Fruit fly (Drosophila melanogaster) whole organism, embryonic: Measurements from ENCODE around the gene Crz.

Experiments used
- CG11560 ChIP-seq: fragments of 200-800 bp; sonication (Bioruptor generic); IDR thresholded peaks from 3 replicates; pipeline ENCODE4 v1.3.6; 2022; ENCODE audit warnings: missing biosample characterization, missing genetic modification characterization
- CG13296 ChIP-seq: fragments of 200-800 bp; sonication (Bioruptor generic); optimal IDR thresholded peaks from 3 replicates; lab custom pipeline; 2018; ENCODE audit warnings: missing biosample characterization, mild to moderate bottlenecking, missing genetic modification characterization
- CG14050 ChIP-seq: fragments of 200-800 bp; sonication (Bioruptor generic); IDR thresholded peaks from 3 replicates; pipeline ENCODE4 v1.3.6; 2022; ENCODE audit warnings: missing biosample characterization, missing genetic modification characterization
- CG14441 ChIP-seq: fragments of 200-800 bp; sonication (Bioruptor generic); IDR thresholded peaks from 2 replicates; pipeline ENCODE4 v1.3.6; 2022; ENCODE audit warnings: missing biosample characterization, missing genetic modification characterization
- CG14710 ChIP-seq: fragments of 200-800 bp; sonication (Bioruptor generic); optimal IDR thresholded peaks from 3 replicates; lab custom pipeline; 2019; ENCODE audit warnings: missing biosample characterization, mild to moderate bottlenecking, missing genetic modification characterization, moderate library complexity
- CG15601 ChIP-seq: fragments of 200-800 bp; sonication (Bioruptor generic); optimal IDR thresholded peaks from 3 replicates; lab custom pipeline; 2019; ENCODE audit warnings: missing biosample characterization, mild to moderate bottlenecking, missing genetic modification characterization, moderate library complexity
- CG2712 ChIP-seq: fragments of 200-800 bp; optimal IDR thresholded peaks from 3 replicates; lab custom pipeline; 2019; ENCODE audit warnings: missing biosample characterization, mild to moderate bottlenecking, missing genetic modification characterization, moderate library complexity
- CG34376 ChIP-seq: fragments of 200-800 bp; sonication (Bioruptor generic); optimal IDR thresholded peaks from 2 replicates; lab custom pipeline; 2018; ENCODE audit warnings: missing biosample characterization, mild to moderate bottlenecking, missing genetic modification characterization
- CG34422 ChIP-seq: fragments of 200-800 bp; sonication (Bioruptor generic); IDR thresholded peaks from 3 replicates; pipeline ENCODE4 v1.3.6; 2022; ENCODE audit warnings: missing biosample characterization, missing genetic modification characterization
- CG6765 ChIP-seq: fragments of 200-800 bp; sonication (Bioruptor generic); optimal IDR thresholded peaks from 3 replicates; lab custom pipeline; 2017; ENCODE audit warnings: missing biosample characterization, mild to moderate bottlenecking, missing genetic modification characterization
- CG8924 ChIP-seq: fragments of 200-800 bp; optimal IDR thresholded peaks from 3 replicates; lab custom pipeline; 2019; ENCODE audit warnings: missing biosample characterization, mild to moderate bottlenecking, missing genetic modification characterization, moderate library complexity
- CG9437 ChIP-seq: fragments of 200-800 bp; sonication (Bioruptor generic); optimal IDR thresholded peaks from 2 replicates; lab custom pipeline; 2018; ENCODE audit warnings: missing biosample characterization, mild to moderate bottlenecking, missing genetic modification characterization
- Dll ChIP-seq: fragments of 200-800 bp; sonication (Bioruptor generic); IDR thresholded peaks from 4 replicates; pipeline ENCODE4 v1.3.6; 2022; ENCODE audit warnings: missing biosample characterization, missing genetic modification characterization; ENCODE audit not compliant: partially characterized antibody
- Drgx ChIP-seq: fragments of 200-800 bp; sonication (Bioruptor generic); IDR thresholded peaks from 2 replicates; pipeline ENCODE4 v1.3.6; 2022; ENCODE audit warnings: missing biosample characterization, missing genetic modification characterization
- Eip74EF ChIP-seq, 2 experiments: fragments of 200-800 bp in 1 of 2; fragments of >200 bp in 1 of 2; sonication (Bioruptor generic) in 1 of 2; optimal IDR thresholded peaks; 2 replicates each; lab custom pipeline; 2017 to 2019; ENCODE audit warnings: missing biosample characterization in 2 of 2, missing genetic modification characterization in 2 of 2, mild to moderate bottlenecking in 1 of 2, moderate library complexity in 1 of 2
- Ets97D ChIP-seq: fragments of 200-800 bp; sonication (Bioruptor generic); optimal IDR thresholded peaks from 3 replicates; lab custom pipeline; 2016; ENCODE audit warnings: missing biosample characterization, missing genetic modification characterization
- MTF-1 ChIP-seq: fragments of 200-800 bp; sonication (Bioruptor generic); optimal IDR thresholded peaks from 2 replicates; lab custom pipeline; 2018; ENCODE audit warnings: missing biosample characterization, mild to moderate bottlenecking, missing genetic modification characterization, borderline replicate concordance
- Med ChIP-seq: fragments of 200-800 bp; sonication (Bioruptor generic); peaks from one replicate; lab custom pipeline; 2016; ENCODE audit warnings: missing biosample characterization, missing genetic modification characterization, mild to moderate bottlenecking, inconsistent platforms, moderate library complexity
- Nf-YB ChIP-seq: fragments of 200-800 bp; sonication (Bioruptor generic); optimal IDR thresholded peaks from 3 replicates; lab custom pipeline; 2019; ENCODE audit warnings: missing biosample characterization, mild to moderate bottlenecking, missing genetic modification characterization, moderate library complexity
- Nf-YC ChIP-seq: fragments of 200-800 bp; optimal IDR thresholded peaks from 3 replicates; lab custom pipeline; 2019; ENCODE audit warnings: missing biosample characterization, mild to moderate bottlenecking, missing genetic modification characterization, moderate library complexity
- Pdp1 ChIP-seq, 2 experiments: fragments of 200-800 bp; sonication (Bioruptor generic); optimal IDR thresholded peaks; 3 replicates each; lab custom pipeline; 2016; ENCODE audit warnings: missing biosample characterization in 2 of 2, missing genetic modification characterization in 2 of 2, mild to moderate bottlenecking in 1 of 2, moderate library complexity in 1 of 2
- Ptx1 ChIP-seq: fragments of 200-800 bp; sonication (Bioruptor generic); IDR thresholded peaks from 2 replicates; pipeline ENCODE4 v1.3.6; 2022; ENCODE audit warnings: missing biosample characterization, missing genetic modification characterization
- bsh ChIP-seq, 2 experiments: fragments of 200-800 bp; sonication (Bioruptor generic); optimal IDR thresholded peaks; 2 replicates each; lab custom pipeline; 2017 to 2018; ENCODE audit warnings: mild to moderate bottlenecking in 2 of 2, missing biosample characterization in 2 of 2, missing genetic modification characterization in 2 of 2, moderate library complexity in 1 of 2
- chinmo ChIP-seq: fragments of 200-800 bp; sonication (Bioruptor generic); IDR thresholded peaks from 4 replicates; pipeline ENCODE4 v1.3.6; 2022; ENCODE audit warnings: missing biosample characterization, missing genetic modification characterization; ENCODE audit not compliant: partially characterized antibody
- cwo ChIP-seq: fragments of 200-800 bp; sonication (Bioruptor generic); optimal IDR thresholded peaks from 3 replicates; lab custom pipeline; 2017; ENCODE audit warnings: missing biosample characterization, missing genetic modification characterization, mild to moderate bottlenecking, moderate library complexity, missing genetic modification reagents
- dmrt11E ChIP-seq: fragments of 200-800 bp; sonication (Bioruptor generic); optimal IDR thresholded peaks from 3 replicates; lab custom pipeline; 2018; ENCODE audit warnings: missing biosample characterization, mild to moderate bottlenecking, missing genetic modification characterization, moderate library complexity
- exex ChIP-seq: fragments of 200-800 bp; sonication (Bioruptor generic); optimal IDR thresholded peaks from 4 replicates; lab custom pipeline; 2018; ENCODE audit warnings: missing biosample characterization, mild to moderate bottlenecking, missing genetic modification characterization, moderate library complexity
- fru ChIP-seq: fragments of >200 bp; optimal IDR thresholded peaks from 2 replicates; lab custom pipeline; 2017
- grau ChIP-seq: fragments of 200-800 bp; optimal IDR thresholded peaks from 3 replicates; lab custom pipeline; 2019; ENCODE audit warnings: missing biosample characterization, mild to moderate bottlenecking, missing genetic modification characterization, moderate library complexity
- grn ChIP-seq: fragments of 200-800 bp; sonication (Bioruptor generic); optimal IDR thresholded peaks from 3 replicates; lab custom pipeline; 2017; ENCODE audit warnings: missing biosample characterization, missing genetic modification characterization
- lab ChIP-seq: fragments of 200-800 bp; sonication (Bioruptor generic); optimal IDR thresholded peaks from 3 replicates; lab custom pipeline; 2017; ENCODE audit warnings: missing biosample characterization, missing genetic modification characterization, mild to moderate bottlenecking, moderate library complexity, missing genetic modification reagents
- lbe ChIP-seq: fragments of 200-800 bp; sonication (Bioruptor generic); optimal IDR thresholded peaks from 2 replicates; lab custom pipeline; 2016; ENCODE audit warnings: missing biosample characterization, mild to moderate bottlenecking, missing genetic modification characterization
- mam ChIP-seq: fragments of 200-800 bp; sonication (Bioruptor generic); optimal IDR thresholded peaks from 3 replicates; lab custom pipeline; 2016; ENCODE audit warnings: missing biosample characterization, missing genetic modification characterization
- mirr ChIP-seq: fragments of 200-800 bp; sonication (Bioruptor generic); optimal IDR thresholded peaks from 3 replicates; lab custom pipeline; 2018; ENCODE audit warnings: missing biosample characterization, mild to moderate bottlenecking, missing genetic modification characterization
- nau ChIP-seq: fragments of 200-800 bp; sonication (Bioruptor generic); optimal IDR thresholded peaks from 3 replicates; lab custom pipeline; 2017; ENCODE audit warnings: missing biosample characterization, mild to moderate bottlenecking, missing genetic modification characterization, missing genetic modification reagents
- odd ChIP-seq: fragments of 200-800 bp; sonication (Bioruptor generic); optimal IDR thresholded peaks from 2 replicates; lab custom pipeline; 2017; ENCODE audit warnings: missing biosample characterization, mild to moderate bottlenecking, missing genetic modification characterization
- pan ChIP-seq, 4 experiments: fragments of >200 bp in 3 of 4; fragments of 200-800 bp in 1 of 4; sonication (Bioruptor generic) in 1 of 4; optimal IDR thresholded peaks in 3 of 4; IDR thresholded peaks in 1 of 4; 2 replicates each; pipeline versions ENCODE4 v1.3.6 to Lab custom; 2017 to 2022; ENCODE audit warnings: missing biosample characterization in 2 of 4, missing genetic modification characterization in 2 of 4, mixed read lengths in 1 of 4
- pita ChIP-seq: fragments of 200-800 bp; sonication (Bioruptor generic); optimal IDR thresholded peaks from 2 replicates; lab custom pipeline; 2017; ENCODE audit warnings: missing biosample characterization, mild to moderate bottlenecking, missing genetic modification characterization
- repo ChIP-seq: fragments of 200-800 bp; sonication (Bioruptor generic); optimal IDR thresholded peaks from 2 replicates; lab custom pipeline; 2016; ENCODE audit warnings: missing biosample characterization, missing genetic modification characterization
- salm ChIP-seq: fragments of 200-800 bp; sonication (Bioruptor generic); optimal IDR thresholded peaks from 2 replicates; lab custom pipeline; 2018; ENCODE audit warnings: missing biosample characterization, mild to moderate bottlenecking, missing genetic modification characterization
- sd ChIP-seq: fragments of 200-800 bp; sonication (Bioruptor generic); optimal IDR thresholded peaks from 3 replicates; lab custom pipeline; 2018; ENCODE audit warnings: missing biosample characterization, mild to moderate bottlenecking, missing genetic modification characterization, moderate library complexity
- sens ChIP-seq: fragments of 200-800 bp; sonication (Bioruptor generic); peaks from one replicate; lab custom pipeline; 2016; ENCODE audit warnings: missing biosample characterization, missing genetic modification characterization
- sug ChIP-seq: fragments of 200-800 bp; optimal IDR thresholded peaks from 2 replicates; lab custom pipeline; 2019; ENCODE audit warnings: missing biosample characterization, mild to moderate bottlenecking, missing genetic modification characterization, moderate library complexity
- zfh1 ChIP-seq: fragments of 200-800 bp; sonication (Bioruptor generic); IDR thresholded peaks from 3 replicates; pipeline ENCODE4 v1.3.6; 2022; ENCODE audit warnings: missing biosample characterization, missing genetic modification characterization

Gene Crz

dm6 chr3R:14291431-14291830, 23.2 kb upstream of the Crz start (continued):
- TF ChIP-seq Dll (GFP tag; lab: Robert Waterston, UW) = no peak
- TF ChIP-seq zfh1 (GFP tag; lab: Robert Waterston, UW) = 0 out of 3 replicates have a peak, but pooled peaks have one; percentile 13
- no peak for TF ChIP-seq mam (GFP tag; lab: Kevin White, UChicago)
- peak; percentile 8 for TF ChIP-seq CG13296 (GFP tag; lab: Kevin White, UChicago)
- no peak for TF ChIP-seq CG14710 (tag; lab: Kevin White, UChicago)

- no peak for TF ChIP-seq dmrt11E (tag; lab: Kevin White, UChicago)
- no peak for TF ChIP-seq CG6765 (GFP tag; lab: Kevin White, UChicago)
- TF ChIP-seq CG11560 = no peak
- TF ChIP-seq bsh (GFP tag; optimal IDR thresholded peaks at IDR 0.05; lab: Kevin White, UChicago) = peak in 1 of 2 experiments; percentile 34
- peak; percentile 7; the same call in 1 of the 2 replicates for TF ChIP-seq Drgx (GFP tag; lab: Robert Waterston, UW)
- TF ChIP-seq fru = no peak
These were observed 22.3 kb upstream of the Crz start for dm6 chr3R:14292307-14292711.

- TF ChIP-seq grn (peak; percentile 35), grau (tag; lab: Kevin White, UChicago) (no peak), lbe (GFP tag; lab: Kevin White, UChicago) (peak; percentile 35), Med (peak; percentile 30), exex (tag; lab: Kevin White, UChicago) (peak; percentile 3), odd (no peak), sens (GFP tag; lab: Kevin White, UChicago) (peak; percentile 52), CG14050 (GFP tag; lab: Robert Waterston, UW) (no peak), CG9437 (GFP tag; lab: Kevin White, UChicago) (no peak), sug (peak; percentile 7), lab (GFP tag; lab: Kevin White, UChicago) (peak; percentile 12), MTF-1 (GFP tag; lab: Kevin White, UChicago) (no peak), repo (GFP tag; lab: Kevin White, UChicago) (no peak), nau (GFP tag; lab: Kevin White, UChicago) (no peak)
These were observed 20.1 kb upstream of the Crz start for dm6 chr3R:14294397-14295018.

dm6 chr3R:14296126-14296525, 18.5 kb upstream of the Crz start:
- TF ChIP-seq Pdp1 (GFP tag; optimal IDR thresholded peaks at IDR 0.05; lab: Kevin White, UChicago) (peak in 1 of 2 experiments; percentile 27), CG34422 (GFP tag; lab: Robert Waterston, UW) (no peak), CG8924 (tag; lab: Kevin White, UChicago) (no peak), CG14441 (GFP tag; lab: Robert Waterston, UW) (0 out of 2 replicates have a peak, but pooled peaks have one; percentile 23), lab (GFP tag; lab: Kevin White, UChicago) (peak; percentile 14), Ptx1 (GFP tag; lab: Robert Waterston, UW) (no peak), CG15601 (peak; percentile 19), Eip74EF (GFP tag; optimal IDR thresholded peaks at IDR 0.05; lab: Kevin White, UChicago) (no peak), Ets97D (GFP tag; lab: Kevin White, UChicago) (no peak), Nf-YB (GFP tag; lab: Kevin White, UChicago) (peak; percentile 19), salm (tag; lab: Kevin White, UChicago) (peak; percentile 19), mirr (peak; percentile 89), chinmo (GFP tag; lab: Robert Waterston, UW) (peak; percentile 70; the same call in 1 of the 4 replicates), cwo (GFP tag; lab: Kevin White, UChicago) (peak; percentile 17), CG34376 (GFP tag; lab: Kevin White, UChicago) (peak; percentile 67), pan (optimal IDR thresholded peaks at IDR 0.05; lab: Kevin White, UChicago) (no peak), pan (GFP tag; optimal IDR thresholded peaks at IDR 0.05 in 1 of 2, IDR thresholded peaks at IDR 0.05 in 1 of 2) (peak in 1 of 2 experiments; percentile 34), sd (tag; lab: Kevin White, UChicago) (peak; percentile 11), pita (GFP tag; lab: Kevin White, UChicago) (no peak), sug (peak; percentile 89), grn (peak; percentile 86), CG2712 (no peak), Nf-YC (tag; lab: Kevin White, UChicago) (peak; percentile 28)
